Worm (Caenorhabditis elegans) whole organism, L4 larva: ENCODE results near the gene gcy-11.

Experiments
- aly-2 ChIP-seq: sonication (generic microtip); optimal IDR thresholded peaks from 2 replicates; lab custom pipeline; 2018; ENCODE audit warnings: missing biosample characterization, missing genetic modification characterization
- nhr-11 ChIP-seq: fragments of 150-350 bp; optimal IDR thresholded peaks from 2 replicates; lab custom pipeline; 2014; ENCODE audit warnings: missing biosample characterization, missing genetic modification characterization
- nhr-28 ChIP-seq: fragments of 150-350 bp; optimal IDR thresholded peaks from 2 replicates; lab custom pipeline; 2014; ENCODE audit warnings: missing biosample characterization, missing genetic modification characterization
- nhr-42 ChIP-seq: fragments of 200-800 bp; sonication (Bioruptor generic); IDR thresholded peaks from 2 replicates; pipeline ENCODE4 v1.3.6; 2022; ENCODE audit warnings: missing genetic modification characterization, missing compliant biosample characterization
- nhr-76 ChIP-seq: fragments of 150-350 bp; optimal IDR thresholded peaks from 2 replicates; lab custom pipeline; 2014; ENCODE audit warnings: missing biosample characterization, missing genetic modification characterization

ce11 chrX:17034773-17035172 lies 20.6 kb downstream of the gcy-11 start:
- no peak for TF ChIP-seq aly-2 (tag; lab: Kevin White, UChicago)
- TF ChIP-seq nhr-42 (GFP tag; lab: Robert Waterston, UW): no peak
- peak; percentile 3 for TF ChIP-seq nhr-28 (tag; lab: Kevin White, UChicago)
- no peak for TF ChIP-seq nhr-76 (tag; lab: Kevin White, UChicago)
- no peak for TF ChIP-seq nhr-11 (tag; lab: Kevin White, UChicago)
